Worm (Caenorhabditis elegans) whole organism, young adult: Measurements from ENCODE around the gene ZK930.6.

ENCODE experiments used
- B0261.1 ChIP-seq: sonication (generic microtip); optimal IDR thresholded peaks from 2 replicates; lab custom pipeline; 2016; ENCODE audit warnings: mild to moderate bottlenecking, missing genetic modification characterization, moderate library complexity, missing compliant biosample characterization
- D2030.7 ChIP-seq: fragments of 200-800 bp; sonication (Bioruptor generic); IDR thresholded peaks from 2 replicates; pipeline ENCODE4 v1.3.6; 2022; ENCODE audit warnings: missing genetic modification reagents, missing genetic modification characterization, missing compliant biosample characterization
- F39B2.1 ChIP-seq: fragments of 200-800 bp; sonication (Bioruptor generic); IDR thresholded peaks from 2 replicates; pipeline ENCODE4 v1.3.6; 2022; ENCODE audit warnings: missing genetic modification reagents, missing genetic modification characterization, missing compliant biosample characterization
- F52B5.7 ChIP-seq: sonication (generic microtip); optimal IDR thresholded peaks from 2 replicates; lab custom pipeline; 2016; ENCODE audit warnings: mild to moderate bottlenecking, missing genetic modification characterization, missing compliant biosample characterization
- Y53G8AR.9 ChIP-seq: fragments of 200-800 bp; sonication (Bioruptor generic); conservative IDR thresholded peaks from 2 replicates; pipeline ENCODE4 v1.3.6; 2022; ENCODE audit warnings: missing genetic modification reagents, missing genetic modification characterization, missing compliant biosample characterization
- aptf-3 ChIP-seq: fragments of 200-800 bp; sonication (Bioruptor generic); IDR thresholded peaks from 2 replicates; pipeline ENCODE4 v1.3.6; 2022; ENCODE audit warnings: missing genetic modification characterization, missing compliant biosample characterization
- attf-5 ChIP-seq: fragments of 200-800 bp; sonication (Bioruptor generic); optimal IDR thresholded peaks from 2 replicates; lab custom pipeline; 2018; ENCODE audit warnings: mild to moderate bottlenecking, missing genetic modification characterization, missing compliant biosample characterization
- attf-6 ChIP-seq: fragments of 200-800 bp; sonication (Bioruptor generic); IDR thresholded peaks from 2 replicates; pipeline ENCODE4 v1.3.6; 2022; ENCODE audit warnings: missing genetic modification reagents, missing genetic modification characterization, missing compliant biosample characterization
- ceh-40 ChIP-seq: fragments of 200-800 bp; sonication (Bioruptor generic); IDR thresholded peaks from 2 replicates; pipeline ENCODE4 v1.3.6; 2022; ENCODE audit warnings: missing genetic modification characterization, missing compliant biosample characterization
- ceh-91 ChIP-seq: fragments of 200-800 bp; sonication (Bioruptor generic); IDR thresholded peaks from 2 replicates; pipeline ENCODE4 v1.3.6; 2022; ENCODE audit warnings: missing genetic modification reagents, missing genetic modification characterization, missing compliant biosample characterization
- dpff-1 ChIP-seq: sonication (generic microtip); optimal IDR thresholded peaks from 2 replicates; lab custom pipeline; 2017; ENCODE audit warnings: mild to moderate bottlenecking, missing genetic modification characterization, missing compliant biosample characterization
- efl-1 ChIP-seq: fragments of 150-350 bp; optimal IDR thresholded peaks from 2 replicates; lab custom pipeline; 2014; ENCODE audit warnings: missing biosample characterization, missing genetic modification reagents, missing genetic modification characterization
- egl-18 ChIP-seq: fragments of 200-800 bp; sonication (Bioruptor generic); IDR thresholded peaks from 2 replicates; pipeline ENCODE4 v1.3.6; 2022; ENCODE audit warnings: missing genetic modification reagents, missing genetic modification characterization, missing compliant biosample characterization
- egrh-3 ChIP-seq: fragments of 200-800 bp; sonication (Bioruptor generic); IDR thresholded peaks from 2 replicates; pipeline ENCODE4 v1.3.6; 2022; ENCODE audit warnings: missing genetic modification reagents, missing genetic modification characterization, missing compliant biosample characterization
- ets-4 ChIP-seq: fragments of 200-800 bp; sonication (Bioruptor generic); optimal IDR thresholded peaks from 2 replicates; lab custom pipeline; 2018; ENCODE audit warnings: mild to moderate bottlenecking, missing genetic modification characterization, missing compliant biosample characterization
- gei-17 ChIP-seq: fragments of 200-800 bp; sonication (Bioruptor generic); optimal IDR thresholded peaks from 2 replicates; lab custom pipeline; 2018; ENCODE audit warnings: mild to moderate bottlenecking, missing genetic modification characterization, missing compliant biosample characterization
- hlh-12 ChIP-seq: sonication (generic microtip); optimal IDR thresholded peaks from 2 replicates; lab custom pipeline; 2016; ENCODE audit warnings: missing genetic modification characterization, missing compliant biosample characterization
- hmg-1.2 ChIP-seq: fragments of 200-800 bp; sonication (Bioruptor generic); IDR thresholded peaks from 2 replicates; pipeline ENCODE4 v1.3.6; 2022; ENCODE audit warnings: missing genetic modification reagents, missing genetic modification characterization, missing compliant biosample characterization
- hmg-20 ChIP-seq: fragments of 200-800 bp; sonication (Bioruptor generic); IDR thresholded peaks from 2 replicates; pipeline ENCODE4 v1.3.6; 2022; ENCODE audit warnings: missing genetic modification reagents, missing genetic modification characterization, missing compliant biosample characterization
- hsf-1 ChIP-seq: fragments of 200-800 bp; sonication (Bioruptor generic); IDR thresholded peaks from 2 replicates; pipeline ENCODE4 v1.3.6; 2022; ENCODE audit warnings: missing genetic modification reagents, missing genetic modification characterization, missing compliant biosample characterization
- let-526 ChIP-seq: fragments of 200-800 bp; sonication (Bioruptor generic); IDR thresholded peaks from 2 replicates; pipeline ENCODE4 v1.3.6; 2022; ENCODE audit warnings: missing genetic modification reagents, missing genetic modification characterization, missing compliant biosample characterization
- lir-1 ChIP-seq: fragments of 200-800 bp; sonication (Bioruptor generic); conservative IDR thresholded peaks from 2 replicates; pipeline ENCODE4 v1.3.6; 2022; ENCODE audit warnings: missing genetic modification reagents, missing genetic modification characterization, missing compliant biosample characterization
- mcd-1 ChIP-seq: fragments of 200-800 bp; sonication (Bioruptor generic); IDR thresholded peaks from 2 replicates; pipeline ENCODE4 v1.3.6; 2022; ENCODE audit warnings: missing genetic modification reagents, missing genetic modification characterization, missing compliant biosample characterization
- mes-4 ChIP-seq: sonication (generic microtip); optimal IDR thresholded peaks from 2 replicates; lab custom pipeline; 2016; ENCODE audit warnings: missing genotype, missing genetic modification characterization, missing compliant biosample characterization
- nfyb-1 ChIP-seq: fragments of 200-800 bp; sonication (Bioruptor generic); IDR thresholded peaks from 2 replicates; pipeline ENCODE4 v1.3.6; 2022; ENCODE audit warnings: missing genetic modification reagents, missing genetic modification characterization, missing compliant biosample characterization
- nhr-80 ChIP-seq: sonication (generic microtip); optimal IDR thresholded peaks from 2 replicates; lab custom pipeline; 2016; ENCODE audit warnings: missing genetic modification characterization, missing compliant biosample characterization
- pbrm-1 ChIP-seq: fragments of 200-800 bp; sonication (Bioruptor generic); IDR thresholded peaks from 2 replicates; pipeline ENCODE4 v1.3.6; 2022; ENCODE audit warnings: missing genetic modification reagents, missing genetic modification characterization, missing compliant biosample characterization
- rpc-1 ChIP-seq, 2 experiments: fragments of 150-350 bp in 1 of 2; sonication (generic microtip) in 1 of 2; optimal IDR thresholded peaks; 2 replicates each; lab custom pipeline; 2014 to 2018; ENCODE audit warnings: missing biosample characterization in 1 of 2, missing genetic modification characterization in 1 of 2, missing genetic modification reagents in 1 of 2, missing genotype in 1 of 2
- snpc-1.1 ChIP-seq: sonication (generic microtip); optimal IDR thresholded peaks from 2 replicates; lab custom pipeline; 2017; ENCODE audit warnings: missing genetic modification characterization, mild to moderate bottlenecking, missing compliant biosample characterization, antibody characterized with exemption, moderate library complexity, missing genotype, missing genetic modification reagents; ENCODE audit not compliant: insufficient read depth
- snpc-1.3 ChIP-seq: sonication (generic microtip); optimal IDR thresholded peaks from 2 replicates; lab custom pipeline; 2017; ENCODE audit warnings: missing genetic modification characterization, mild to moderate bottlenecking, missing compliant biosample characterization, antibody characterized with exemption, moderate library complexity, missing genotype, missing genetic modification reagents; ENCODE audit not compliant: insufficient read depth
- snpc-3.4 ChIP-seq: sonication (generic microtip); optimal IDR thresholded peaks from 2 replicates; lab custom pipeline; 2017; ENCODE audit warnings: missing genetic modification characterization, mild to moderate bottlenecking, missing compliant biosample characterization, antibody characterized with exemption, moderate library complexity, missing genotype, missing genetic modification reagents
- snpc-4 ChIP-seq, 5 experiments: fragments of 150-350 bp in 1 of 5; sonication (generic microtip) in 4 of 5; optimal IDR thresholded peaks; 2 replicates each; lab custom pipeline; 2014 to 2018; ENCODE audit warnings: missing genetic modification characterization in 5 of 5, missing biosample characterization in 3 of 5, antibody characterized with exemption in 2 of 5, mild to moderate bottlenecking in 2 of 5, missing compliant biosample characterization in 2 of 5, missing genotype in 2 of 5, moderate library complexity in 2 of 5, missing genetic modification reagents in 1 of 5
- somi-1 ChIP-seq: fragments of 200-800 bp; sonication (Bioruptor generic); optimal IDR thresholded peaks from 2 replicates; lab custom pipeline; 2018; ENCODE audit warnings: mild to moderate bottlenecking, missing genetic modification characterization, missing compliant biosample characterization
- tbx-9 ChIP-seq: sonication (generic microtip); optimal IDR thresholded peaks from 2 replicates; lab custom pipeline; 2016; ENCODE audit warnings: borderline replicate concordance, missing genetic modification characterization, inconsistent platforms, missing compliant biosample characterization
- unc-130 ChIP-seq: sonication (generic microtip); optimal IDR thresholded peaks from 2 replicates; lab custom pipeline; 2016; ENCODE audit warnings: missing genetic modification reagents, missing genetic modification characterization, missing compliant biosample characterization
- ztf-28 ChIP-seq: fragments of 200-800 bp; sonication (Bioruptor generic); IDR thresholded peaks from 2 replicates; pipeline ENCODE4 v1.3.6; 2022; ENCODE audit warnings: missing genetic modification reagents, missing genetic modification characterization, missing compliant biosample characterization

ZK930.6 gene

DNA sequence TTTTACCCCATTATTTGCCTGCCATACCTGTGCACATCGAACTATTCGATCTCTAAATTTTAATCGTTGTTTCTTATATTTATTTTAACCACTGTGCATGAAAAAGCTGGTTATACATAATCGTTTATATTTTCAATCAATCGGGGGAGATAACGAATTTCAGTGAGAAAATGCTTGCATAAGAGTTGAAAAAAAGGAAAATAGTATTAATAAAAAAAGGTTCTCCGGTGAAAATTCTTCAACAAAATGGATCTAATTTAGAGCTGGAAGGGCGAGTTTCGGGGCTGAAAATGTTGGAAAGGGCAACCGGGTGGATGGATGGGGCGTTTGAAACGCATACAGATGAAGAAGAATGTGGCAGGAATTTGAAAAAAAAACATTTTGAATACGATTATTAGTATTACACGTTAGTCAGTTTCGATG, 33.8 kb downstream of the ZK930.6 start (continued):
- TF ChIP-seq attf-6 (GFP tag; lab: Robert Waterston, UW) (peak; percentile 84), unc-130 (GFP tag; lab: Kevin White, UChicago) (peak; percentile 95), snpc-3.4 (tag; lab: Kevin White, UChicago) (peak; percentile 87), mes-4 (peak; percentile 25), egrh-3 (no peak), ceh-91 (GFP tag; lab: Robert Waterston, UW) (no peak), gei-17 (no peak), nhr-80 (tag; lab: Kevin White, UChicago) (no peak), F52B5.7 (tag; lab: Kevin White, UChicago) (no peak), somi-1 (GFP tag; lab: Kevin White, UChicago) (no peak), ceh-40 (GFP tag; lab: Robert Waterston, UW) (peak; percentile 72; the same call in 1 of the 2 replicates), snpc-1.3 (peak; percentile 90), tbx-9 (tag; lab: Kevin White, UChicago) (peak; percentile 83), nfyb-1 (GFP tag; lab: Robert Waterston, UW) (peak; percentile 61; the same call in 1 of the 2 replicates), snpc-4 (GFP tag; optimal IDR thresholded peaks at IDR 0.05; lab: Kevin White, UChicago) (peak; percentile 51), snpc-4 (tag; optimal IDR thresholded peaks at IDR 0.05; lab: Kevin White, UChicago) (peak in 2 of 4 experiments; percentile 38 to 42), pbrm-1 (GFP tag; lab: Robert Waterston, UW) (peak; percentile 77), Y53G8AR.9 (GFP tag; lab: Robert Waterston, UW) (peak; percentile 92), mcd-1 (GFP tag; lab: Robert Waterston, UW) (peak; percentile 59), aptf-3 (peak; percentile 74; the same call in 1 of the 2 replicates), dpff-1 (tag; lab: Kevin White, UChicago) (no peak), efl-1 (GFP tag; lab: Kevin White, UChicago) (peak; percentile 28), lir-1 (GFP tag; lab: Robert Waterston, UW) (no peak), B0261.1 (no peak), ztf-28 (GFP tag; lab: Robert Waterston, UW) (no peak), egl-18 (GFP tag; lab: Robert Waterston, UW) (0 out of 2 replicates have a peak, but pooled peaks have one; percentile 43), attf-5 (GFP tag; lab: Kevin White, UChicago) (no peak), hlh-12 (tag; lab: Kevin White, UChicago) (no peak), ets-4 (GFP tag; lab: Kevin White, UChicago) (no peak), hmg-20 (GFP tag; lab: Robert Waterston, UW) (peak; percentile 57; the same call in 1 of the 2 replicates)

DNA sequence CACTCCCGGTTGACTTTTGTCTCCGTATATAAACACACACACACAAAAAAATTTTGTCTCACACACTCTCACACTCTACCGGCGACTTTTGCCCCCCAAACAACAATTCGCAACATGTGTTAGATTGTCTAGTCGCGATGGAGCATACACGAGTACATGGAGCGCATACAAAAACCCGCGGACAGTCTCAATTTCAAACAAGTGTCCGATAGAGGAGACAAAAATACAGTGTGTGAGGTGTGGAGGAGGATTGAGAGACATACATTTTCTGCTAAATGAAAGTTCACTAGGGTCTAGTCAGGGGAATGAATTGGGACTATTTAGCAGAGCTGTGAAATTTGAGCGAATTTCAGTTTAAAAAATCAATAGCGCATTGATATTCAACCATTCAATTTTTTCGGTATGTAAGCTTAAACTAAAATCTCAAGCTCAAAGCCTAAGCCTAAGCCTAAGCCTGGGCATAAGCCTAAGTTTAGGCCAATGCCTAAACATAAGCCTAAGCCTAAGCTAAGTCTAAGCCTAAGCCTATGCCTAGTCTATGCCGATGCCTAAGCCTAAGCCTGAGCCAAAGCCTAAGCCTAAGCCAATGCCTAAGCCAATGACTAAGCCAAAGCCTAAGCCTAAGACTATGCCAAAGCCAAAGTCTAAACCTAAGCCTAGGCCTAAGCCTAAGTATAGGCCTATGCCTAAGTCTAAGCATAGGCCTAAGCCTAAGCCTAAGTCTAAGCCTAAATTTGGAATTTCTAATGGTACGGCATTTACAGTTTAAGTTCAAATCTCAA, 39.2 kb downstream of the ZK930.6 start:
- TF ChIP-seq let-526 (GFP tag; lab: Robert Waterston, UW) (0 out of 2 replicates have a peak, but pooled peaks have one; percentile 10), snpc-1.1 (tag; lab: Kevin White, UChicago) (no peak)
- TF ChIP-seq, all 124 proteins: peak for 1

- TF ChIP-seq D2030.7 (GFP tag; lab: Robert Waterston, UW) (no peak), unc-130 (GFP tag; lab: Kevin White, UChicago) (no peak), F39B2.1 (no peak), hmg-1.2 (peak; percentile 83), rpc-1 (optimal IDR thresholded peaks at IDR 0.05; lab: Kevin White, UChicago) (no peak), rpc-1 (tag; optimal IDR thresholded peaks at IDR 0.05; lab: Kevin White, UChicago) (no peak), hsf-1 (GFP tag; lab: Robert Waterston, UW) (0 out of 2 replicates have a peak, but pooled peaks have one; percentile 37), somi-1 (GFP tag; lab: Kevin White, UChicago) (no peak)
These were observed 40.0 kb downstream of the ZK930.6 start for ce11 chrII:11923620-11924298.
